Fruit fly (Drosophila melanogaster) Kc167 (cell line): ENCODE results near the gene p24-1.

Source experiments
- Myc ChIP-seq: fragments of >200 bp; optimal IDR thresholded peaks from 2 replicates; lab custom pipeline; 2017; ENCODE audit warnings: missing external identifiers
- h ChIP-seq: fragments of >200 bp; optimal IDR thresholded peaks from 3 replicates; lab custom pipeline; 2018; ENCODE audit warnings: missing external identifiers
- psq ChIP-seq: fragments of >200 bp; optimal IDR thresholded peaks from 2 replicates; lab custom pipeline; 2017; ENCODE audit warnings: missing external identifiers
- ttk ChIP-seq: sonication (Bioruptor generic); optimal IDR thresholded peaks from 2 replicates; lab custom pipeline; 2017; ENCODE audit warnings: missing external identifiers

DNA sequence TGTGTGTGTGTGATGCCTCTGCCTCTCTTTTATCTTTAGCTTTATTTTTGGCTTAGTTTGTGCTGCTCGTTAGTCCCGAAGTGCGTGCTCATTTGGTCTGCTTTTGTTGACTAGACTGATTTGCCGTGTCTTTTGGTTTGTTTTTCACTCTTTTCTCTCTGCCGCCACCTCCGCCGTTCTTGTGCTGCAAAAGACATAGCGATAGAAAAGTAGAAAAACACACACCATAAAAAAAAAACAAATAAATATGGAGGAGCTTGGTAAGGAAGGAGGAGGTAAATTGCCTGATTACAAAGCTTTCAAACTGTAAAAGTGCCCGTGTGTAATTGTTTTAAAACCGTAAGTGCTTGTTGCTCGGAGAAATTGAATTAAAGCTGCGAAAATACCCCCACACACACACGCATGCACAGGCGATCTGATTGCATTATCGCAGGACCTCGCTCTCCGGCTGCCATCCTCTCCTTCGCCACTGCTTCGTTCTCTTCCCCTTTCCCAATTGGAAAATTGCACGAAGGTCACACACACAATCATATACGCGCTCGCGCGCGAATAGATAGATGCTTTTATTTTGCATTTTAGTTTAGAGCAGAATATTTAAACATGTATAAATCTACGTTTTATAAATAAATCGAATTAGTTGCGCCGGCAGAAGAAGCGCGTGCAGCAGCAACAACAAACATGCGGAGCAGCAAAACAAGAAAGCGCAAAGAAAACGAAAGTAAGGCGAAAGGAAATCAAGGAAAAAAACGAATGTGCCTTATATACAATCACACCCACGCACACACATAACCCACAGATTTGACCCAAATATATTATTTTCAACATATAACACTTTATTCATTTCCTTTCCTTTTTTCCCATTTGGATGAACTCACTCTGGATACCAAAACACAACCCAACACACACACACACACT is 36.7 kb downstream of the p24-1 start:
- TF ChIP-seq psq (lab: Kevin White, UChicago) (no peak), Myc (lab: Kevin White, UChicago) (no peak), ttk (lab: Kevin White, UChicago) (no peak), h (lab: Kevin White, UChicago) (no peak)
